Fruit fly (Drosophila melanogaster) whole organism, embryonic: ENCODE measurements around the gene prt.

Source experiments
- Asciz ChIP-seq: fragments of 200-800 bp; sonication (Bioruptor generic); optimal IDR thresholded peaks from 2 replicates; lab custom pipeline; 2017; ENCODE audit warnings: missing biosample characterization, mild to moderate bottlenecking, missing genetic modification characterization, missing genetic modification reagents
- Blimp-1 ChIP-seq: fragments of 200-800 bp; sonication (Bioruptor generic); optimal IDR thresholded peaks from 3 replicates; lab custom pipeline; 2018; ENCODE audit warnings: missing biosample characterization, missing genetic modification characterization, mild to moderate bottlenecking, moderate library complexity, missing genetic modification reagents
- CG10267 ChIP-seq: fragments of 200-800 bp; sonication (Bioruptor generic); optimal IDR thresholded peaks from 2 replicates; lab custom pipeline; 2018; ENCODE audit warnings: missing biosample characterization, mild to moderate bottlenecking, missing genetic modification characterization, moderate library complexity
- CG10543 ChIP-seq: fragments of 200-800 bp; sonication (Bioruptor generic); optimal IDR thresholded peaks from 3 replicates; lab custom pipeline; 2017; ENCODE audit warnings: missing biosample characterization, mild to moderate bottlenecking, missing genetic modification characterization, moderate library complexity
- CG10565 ChIP-seq: fragments of 200-800 bp; sonication (Bioruptor generic); optimal IDR thresholded peaks from 3 replicates; lab custom pipeline; 2016; ENCODE audit warnings: missing biosample characterization, mild to moderate bottlenecking, missing genetic modification characterization
- CG11247 ChIP-seq: fragments of 200-800 bp; sonication (Bioruptor generic); IDR thresholded peaks from 2 replicates; pipeline ENCODE4 v1.3.6; 2022; ENCODE audit warnings: missing biosample characterization, missing genetic modification characterization
- CG11695 ChIP-seq: fragments of 200-800 bp; sonication (Bioruptor generic); IDR thresholded peaks from 3 replicates; pipeline ENCODE4 v1.3.6; 2022; ENCODE audit warnings: missing biosample characterization, missing genetic modification characterization
- CG12155 ChIP-seq: fragments of 200-800 bp; sonication (Bioruptor generic); optimal IDR thresholded peaks from 3 replicates; lab custom pipeline; 2016; ENCODE audit warnings: missing biosample characterization, missing genetic modification characterization
- CG14710 ChIP-seq: fragments of 200-800 bp; sonication (Bioruptor generic); optimal IDR thresholded peaks from 3 replicates; lab custom pipeline; 2019; ENCODE audit warnings: missing biosample characterization, mild to moderate bottlenecking, missing genetic modification characterization, moderate library complexity
- CG17612 ChIP-seq: fragments of 200-800 bp; sonication (Bioruptor generic); IDR thresholded peaks from 2 replicates; pipeline ENCODE4 v1.3.6; 2022; ENCODE audit warnings: missing biosample characterization, missing genetic modification characterization
- CG17912 ChIP-seq: fragments of 200-800 bp; sonication (Bioruptor generic); optimal IDR thresholded peaks from 2 replicates; lab custom pipeline; 2018; ENCODE audit warnings: missing biosample characterization, mild to moderate bottlenecking, missing genetic modification characterization
- CG1792 ChIP-seq: fragments of 200-800 bp; sonication (Bioruptor generic); optimal IDR thresholded peaks from 2 replicates; lab custom pipeline; 2016; ENCODE audit warnings: missing biosample characterization, missing genetic modification characterization
- CG18476 ChIP-seq: fragments of 200-800 bp; sonication (Bioruptor generic); optimal IDR thresholded peaks from 2 replicates; lab custom pipeline; 2016; ENCODE audit warnings: missing biosample characterization, mild to moderate bottlenecking, missing genetic modification characterization
- CG2875 ChIP-seq: fragments of 200-800 bp; sonication (Bioruptor generic); optimal IDR thresholded peaks from 2 replicates; lab custom pipeline; 2017; ENCODE audit warnings: missing biosample characterization, mild to moderate bottlenecking, missing genetic modification characterization, missing genetic modification reagents
- CG3065 ChIP-seq: fragments of 200-800 bp; sonication (Bioruptor generic); optimal IDR thresholded peaks from 2 replicates; lab custom pipeline; 2016; ENCODE audit warnings: missing biosample characterization, missing genetic modification characterization
- CG4282 ChIP-seq: fragments of 200-800 bp; sonication (Bioruptor generic); optimal IDR thresholded peaks from 2 replicates; lab custom pipeline; 2016; ENCODE audit warnings: missing biosample characterization, missing genetic modification characterization
- CG4820 ChIP-seq: fragments of 200-800 bp; sonication (Bioruptor generic); optimal IDR thresholded peaks from 3 replicates; lab custom pipeline; 2016; ENCODE audit warnings: missing biosample characterization, missing genetic modification characterization
- CG6272 ChIP-seq: fragments of 200-800 bp; sonication (Bioruptor generic); IDR thresholded peaks from 2 replicates; pipeline ENCODE4 v1.3.6; 2022; ENCODE audit warnings: missing biosample characterization, missing genetic modification characterization
- CG6654 ChIP-seq: fragments of 200-800 bp; sonication (Bioruptor generic); optimal IDR thresholded peaks from 2 replicates; lab custom pipeline; 2017; ENCODE audit warnings: missing biosample characterization, mild to moderate bottlenecking, missing genetic modification characterization
- CG6689 ChIP-seq: fragments of 200-800 bp; sonication (Bioruptor generic); IDR thresholded peaks from 2 replicates; pipeline ENCODE4 v1.3.6; 2022; ENCODE audit warnings: missing biosample characterization, missing genetic modification characterization
- Chrac-16 ChIP-seq: fragments of 200-800 bp; sonication (Bioruptor generic); optimal IDR thresholded peaks from 3 replicates; lab custom pipeline; 2016; ENCODE audit warnings: missing biosample characterization, missing genetic modification characterization
- Eip74EF ChIP-seq, 2 experiments: fragments of 200-800 bp in 1 of 2; fragments of >200 bp in 1 of 2; sonication (Bioruptor generic) in 1 of 2; optimal IDR thresholded peaks; 2 replicates each; lab custom pipeline; 2017 to 2019; ENCODE audit warnings: missing biosample characterization in 2 of 2, missing genetic modification characterization in 2 of 2, mild to moderate bottlenecking in 1 of 2, moderate library complexity in 1 of 2
- Ets97D ChIP-seq: fragments of 200-800 bp; sonication (Bioruptor generic); optimal IDR thresholded peaks from 3 replicates; lab custom pipeline; 2016; ENCODE audit warnings: missing biosample characterization, missing genetic modification characterization
- Lpt ChIP-seq: fragments of >200 bp; optimal IDR thresholded peaks from 2 replicates; lab custom pipeline; 2018; ENCODE audit warnings: missing biosample characterization, missing genetic modification characterization
- MESR4 ChIP-seq: fragments of 200-800 bp; sonication (Bioruptor generic); optimal IDR thresholded peaks from 2 replicates; lab custom pipeline; 2018; ENCODE audit warnings: missing biosample characterization, mild to moderate bottlenecking, missing genetic modification characterization, moderate library complexity
- Meics ChIP-seq: fragments of 200-800 bp; sonication (Bioruptor generic); optimal IDR thresholded peaks from 2 replicates; lab custom pipeline; 2017; ENCODE audit warnings: missing biosample characterization, mild to moderate bottlenecking, missing genetic modification characterization
- NK7.1 ChIP-seq: fragments of 200-800 bp; sonication (Bioruptor generic); optimal IDR thresholded peaks from 3 replicates; lab custom pipeline; 2016; ENCODE audit warnings: missing biosample characterization, missing genetic modification characterization
- Oaz ChIP-seq: fragments of 200-800 bp; sonication (Bioruptor generic); IDR thresholded peaks from 2 replicates; pipeline ENCODE4 v1.3.6; 2022; ENCODE audit warnings: missing biosample characterization, missing genetic modification characterization
- PHDP ChIP-seq: fragments of 200-800 bp; sonication (Bioruptor generic); optimal IDR thresholded peaks from 3 replicates; lab custom pipeline; 2018; ENCODE audit warnings: missing biosample characterization, mild to moderate bottlenecking, missing genetic modification characterization, moderate library complexity
- Ptx1 ChIP-seq: fragments of 200-800 bp; sonication (Bioruptor generic); IDR thresholded peaks from 2 replicates; pipeline ENCODE4 v1.3.6; 2022; ENCODE audit warnings: missing biosample characterization, missing genetic modification characterization
- Scr ChIP-seq: fragments of 200-800 bp; sonication (Bioruptor generic); IDR thresholded peaks from 2 replicates; pipeline ENCODE4 v1.3.6; 2022; ENCODE audit warnings: missing biosample characterization, missing genetic modification characterization; ENCODE audit not compliant: partially characterized antibody
- Sox100B ChIP-seq: fragments of 200-800 bp; sonication (Bioruptor generic); optimal IDR thresholded peaks from 3 replicates; lab custom pipeline; 2018; ENCODE audit warnings: missing biosample characterization, mild to moderate bottlenecking, missing genetic modification characterization
- Usf ChIP-seq: fragments of 200-800 bp; sonication (Bioruptor generic); optimal IDR thresholded peaks from 2 replicates; lab custom pipeline; 2017; ENCODE audit warnings: missing genotype, missing biosample characterization, missing genetic modification characterization
- Xbp1 ChIP-seq: fragments of 200-800 bp; sonication (Bioruptor generic); optimal IDR thresholded peaks from 3 replicates; lab custom pipeline; 2016; ENCODE audit warnings: missing biosample characterization, mild to moderate bottlenecking, missing genetic modification characterization
- abd-A ChIP-seq: fragments of 200-800 bp; sonication (Bioruptor generic); optimal IDR thresholded peaks from 3 replicates; lab custom pipeline; 2019; ENCODE audit warnings: missing biosample characterization, mild to moderate bottlenecking, missing genetic modification characterization, moderate library complexity
- ash1 ChIP-seq: fragments of 200-800 bp; sonication (Bioruptor generic); optimal IDR thresholded peaks from 2 replicates; lab custom pipeline; 2018; ENCODE audit warnings: missing biosample characterization, mild to moderate bottlenecking, missing genetic modification characterization
- cg ChIP-seq: fragments of 200-800 bp; sonication (Bioruptor generic); optimal IDR thresholded peaks from 3 replicates; lab custom pipeline; 2019; ENCODE audit warnings: missing biosample characterization, mild to moderate bottlenecking, missing genetic modification characterization, moderate library complexity
- da ChIP-seq: fragments of 200-800 bp; sonication (Bioruptor generic); optimal IDR thresholded peaks from 2 replicates; lab custom pipeline; 2016; ENCODE audit warnings: missing biosample characterization, missing genetic modification characterization
- dan ChIP-seq: fragments of 200-800 bp; sonication (Bioruptor generic); IDR thresholded peaks from 2 replicates; pipeline ENCODE4 v1.3.6; 2022; ENCODE audit warnings: missing biosample characterization, missing genetic modification characterization
- dm ChIP-seq: fragments of 200-800 bp; sonication (Bioruptor generic); optimal IDR thresholded peaks from 3 replicates; lab custom pipeline; 2016; ENCODE audit warnings: missing biosample characterization, missing genetic modification characterization
- dmrt11E ChIP-seq: fragments of 200-800 bp; sonication (Bioruptor generic); optimal IDR thresholded peaks from 3 replicates; lab custom pipeline; 2018; ENCODE audit warnings: missing biosample characterization, mild to moderate bottlenecking, missing genetic modification characterization, moderate library complexity
- fd102C ChIP-seq: fragments of 200-800 bp; sonication (Bioruptor generic); optimal IDR thresholded peaks from 2 replicates; lab custom pipeline; 2018; ENCODE audit warnings: missing biosample characterization, mild to moderate bottlenecking, missing genetic modification characterization, moderate library complexity
- lov ChIP-seq, 2 experiments: fragments of 200-800 bp in 1 of 2; fragments of >200 bp in 1 of 2; sonication (Bioruptor generic) in 1 of 2; IDR thresholded peaks in 1 of 2; optimal IDR thresholded peaks in 1 of 2; 2 replicates in 1 of 2; 3 replicates in 1 of 2; pipeline versions ENCODE4 v1.3.6 to Lab custom; 2017 to 2022; ENCODE audit warnings: missing biosample characterization in 1 of 2, missing genetic modification characterization in 1 of 2
- mld ChIP-seq: fragments of 200-800 bp; sonication (Bioruptor generic); IDR thresholded peaks from 3 replicates; pipeline ENCODE4 v1.3.6; 2022; ENCODE audit warnings: missing biosample characterization, missing genetic modification characterization; ENCODE audit not compliant: partially characterized antibody
- run ChIP-seq: fragments of 200-800 bp; sonication (Bioruptor generic); optimal IDR thresholded peaks from 3 replicates; lab custom pipeline; 2018; ENCODE audit warnings: missing biosample characterization, mild to moderate bottlenecking, missing genetic modification characterization
- schlank ChIP-seq: fragments of 200-800 bp; sonication (Bioruptor generic); optimal IDR thresholded peaks from 2 replicates; lab custom pipeline; 2018; ENCODE audit warnings: missing biosample characterization, mild to moderate bottlenecking, missing genetic modification characterization
- so ChIP-seq: fragments of 200-800 bp; sonication (Bioruptor generic); IDR thresholded peaks from 3 replicates; pipeline ENCODE4 v1.3.6; 2022; ENCODE audit warnings: missing biosample characterization, missing genetic modification characterization
- sqz ChIP-seq: fragments of 200-800 bp; sonication (Bioruptor generic); optimal IDR thresholded peaks from 3 replicates; lab custom pipeline; 2018; ENCODE audit warnings: missing biosample characterization, mild to moderate bottlenecking, missing genetic modification characterization
- sr ChIP-seq: fragments of 200-800 bp; sonication (Bioruptor generic); IDR thresholded peaks from 3 replicates; pipeline ENCODE4 v1.3.6; 2022; ENCODE audit warnings: missing biosample characterization, missing genetic modification characterization

prt gene

DNA sequence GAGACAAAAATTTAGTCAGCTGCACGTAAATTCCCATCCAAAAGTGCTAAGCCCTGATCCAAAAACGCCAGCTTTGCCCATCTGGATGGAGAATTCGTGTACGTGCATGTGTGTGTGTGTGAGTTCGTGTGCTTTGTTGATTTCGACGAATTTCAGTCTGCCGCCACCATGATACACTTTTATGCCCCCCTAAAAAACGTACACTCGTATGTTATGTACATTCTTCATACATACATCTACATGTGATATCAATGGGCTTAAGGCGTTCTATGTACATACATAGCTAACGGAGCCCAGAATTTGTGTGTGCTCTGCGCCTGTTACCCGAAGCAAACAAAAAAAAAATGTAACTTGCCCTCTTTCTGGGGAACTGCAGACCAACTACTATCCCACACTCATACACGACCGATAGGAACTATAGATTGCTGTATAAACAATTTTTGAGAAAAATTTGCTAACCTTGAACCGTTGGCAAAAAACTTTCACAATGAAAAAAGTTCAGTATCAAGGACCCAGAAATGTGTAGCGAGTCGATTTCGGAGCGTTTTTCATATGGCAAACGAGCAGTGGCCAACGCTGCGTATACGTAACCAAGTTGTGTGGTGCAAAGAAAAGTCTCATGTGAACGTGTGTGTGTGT, 27.0 kb upstream of the prt start (continued):
- no peak for TF ChIP-seq CG4820 (GFP tag; lab: Kevin White, UChicago)
- no peak for TF ChIP-seq sr (GFP tag; lab: Robert Waterston, UW)
- no peak for TF ChIP-seq CG11695 (GFP tag; lab: Robert Waterston, UW)
- TF ChIP-seq Meics (GFP tag; lab: Kevin White, UChicago): no peak
- no peak for TF ChIP-seq CG18476
- TF ChIP-seq CG6654 (GFP tag; lab: Kevin White, UChicago): no peak
- TF ChIP-seq Asciz (GFP tag; lab: Kevin White, UChicago): peak; percentile 45
- no peak for TF ChIP-seq mld (GFP tag; lab: Robert Waterston, UW)
- TF ChIP-seq Oaz: no peak
- TF ChIP-seq ash1 (GFP tag; lab: Kevin White, UChicago): no peak
- no peak for TF ChIP-seq CG17912 (GFP tag; lab: Kevin White, UChicago)
- no peak for TF ChIP-seq Lpt
- 0 out of 2 replicates have a peak, but pooled peaks have one; percentile 7 for TF ChIP-seq CG17612
- TF ChIP-seq schlank (tag; lab: Kevin White, UChicago): no peak
- TF ChIP-seq Blimp-1 (GFP tag; lab: Kevin White, UChicago): peak; percentile 11
- TF ChIP-seq Chrac-16 (GFP tag; lab: Kevin White, UChicago): no peak
- no peak for TF ChIP-seq CG10267 (tag; lab: Kevin White, UChicago)
- no peak; the same call in 1 of the 2 replicates for TF ChIP-seq CG11247 (GFP tag; lab: Robert Waterston, UW)
- TF ChIP-seq cg (GFP tag; lab: Kevin White, UChicago): peak; percentile 44
- TF ChIP-seq Usf (GFP tag; lab: Kevin White, UChicago): no peak
- TF ChIP-seq run (tag; lab: Kevin White, UChicago): no peak
- no peak for TF ChIP-seq Ets97D (GFP tag; lab: Kevin White, UChicago)
- TF ChIP-seq CG3065: no peak
- TF ChIP-seq lov (optimal IDR thresholded peaks at IDR 0.05; lab: Kevin White, UChicago): no peak
- TF ChIP-seq lov (GFP tag; IDR thresholded peaks at IDR 0.05; lab: Robert Waterston, UW): no peak
- peak; percentile 86 for TF ChIP-seq CG10543
- no peak for TF ChIP-seq dan (GFP tag; lab: Robert Waterston, UW)
- no peak for TF ChIP-seq MESR4
- TF ChIP-seq abd-A (tag; lab: Kevin White, UChicago): peak; percentile 71
- TF ChIP-seq so (GFP tag; lab: Robert Waterston, UW): 0 out of 3 replicates have a peak, but pooled peaks have one; percentile 9
- TF ChIP-seq PHDP: no peak
- no peak for TF ChIP-seq CG6689 (GFP tag; lab: Robert Waterston, UW)
- peak; percentile 11 for TF ChIP-seq Sox100B
- no peak for TF ChIP-seq Ptx1 (GFP tag; lab: Robert Waterston, UW)
- TF ChIP-seq Eip74EF (GFP tag; optimal IDR thresholded peaks at IDR 0.05; lab: Kevin White, UChicago): no peak
- TF ChIP-seq dmrt11E: no peak
- TF ChIP-seq dm: no peak
- TF ChIP-seq Xbp1: no peak
- no peak for TF ChIP-seq CG4282 (GFP tag; lab: Kevin White, UChicago)
- TF ChIP-seq CG6272: no peak
- TF ChIP-seq sqz (GFP tag; lab: Kevin White, UChicago): peak; percentile 78
- no peak for TF ChIP-seq CG1792 (GFP tag; lab: Kevin White, UChicago)
- TF ChIP-seq NK7.1: no peak
- TF ChIP-seq CG12155 (GFP tag; lab: Kevin White, UChicago): no peak
- no peak for TF ChIP-seq CG14710 (tag; lab: Kevin White, UChicago)
- TF ChIP-seq fd102C: no peak
- no peak for TF ChIP-seq CG10565
- no peak for TF ChIP-seq da (GFP tag; lab: Kevin White, UChicago)
- TF ChIP-seq Scr (GFP tag; lab: Robert Waterston, UW): peak; percentile 21; the same call in 1 of the 2 replicates
- no peak for TF ChIP-seq CG2875 (GFP tag; lab: Kevin White, UChicago)
